Fruit fly (Drosophila melanogaster): Measurements from ENCODE around the gene CG45089.
A peak's percentile ranks its signal among the peaks of the same experiment; 100 is the strongest.

Gene CG45089

DNA sequence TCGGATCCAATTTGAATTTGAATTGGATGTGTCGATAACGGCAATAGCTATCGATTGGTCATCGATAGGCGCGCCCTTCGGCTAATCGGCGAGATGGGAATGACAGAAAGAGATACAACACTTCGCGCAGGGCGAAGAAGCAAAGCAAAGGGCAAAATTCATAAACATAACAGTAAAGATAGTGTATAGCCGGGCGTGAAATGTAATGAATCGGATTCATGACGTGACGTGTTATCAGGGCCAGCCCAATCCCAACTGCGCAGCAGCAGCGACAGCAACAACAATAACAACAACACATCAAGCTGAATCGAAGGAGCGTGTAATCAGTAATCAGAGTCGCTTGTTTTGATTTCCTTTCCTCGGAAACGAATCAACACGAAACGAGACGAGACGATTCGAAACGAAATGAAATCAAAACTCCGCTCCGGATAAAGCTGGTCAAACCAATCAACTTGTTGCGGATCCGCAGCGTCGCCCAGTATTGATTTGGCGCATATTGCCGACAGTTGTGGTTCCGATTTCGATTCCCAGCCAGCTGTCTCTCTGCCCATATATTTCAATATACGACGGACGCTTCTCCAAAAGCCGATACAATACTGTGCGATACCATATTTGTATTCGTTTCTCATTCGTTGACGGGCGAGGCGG lies 18.5 kb upstream of the CG45089 start, which contains the start of gene snz (continued):
- TF ChIP-seq CG10274 (GFP tag; optimal IDR thresholded peaks at IDR 0.05) (no peak), Ada2b (GFP tag; IDR thresholded peaks at IDR 0.05) (no peak), dati (GFP tag; IDR thresholded peaks at IDR 0.05) (no peak), CG1233 (GFP tag; optimal IDR thresholded peaks at IDR 0.05) (no peak), ro (GFP tag; IDR thresholded peaks at IDR 0.05) (no peak), sim (GFP tag; IDR thresholded peaks at IDR 0.05) (no peak), ATbp (GFP tag; optimal IDR thresholded peaks at IDR 0.05) (no peak), gce (GFP tag; IDR thresholded peaks at IDR 0.05) (no peak), CG15514 (GFP tag; optimal IDR thresholded peaks at IDR 0.05) (peak; percentile 25), Hr78 (GFP tag; optimal IDR thresholded peaks at IDR 0.05) (no peak), al (GFP tag; IDR thresholded peaks at IDR 0.05) (no peak), mirr (GFP tag; optimal IDR thresholded peaks at IDR 0.05) (peak; percentile 83), CHES-1-like (GFP tag; optimal IDR thresholded peaks at IDR 0.05) (no peak), CG7357 (GFP tag; IDR thresholded peaks at IDR 0.05) (no peak), CG11696 (GFP tag; IDR thresholded peaks at IDR 0.05) (no peak), cwo (GFP tag; optimal IDR thresholded peaks at IDR 0.05) (no peak), mld (GFP tag; IDR thresholded peaks at IDR 0.05; ENCODE audit: partially characterized antibody) (peak; percentile 75), Poxn (GFP tag; IDR thresholded peaks at IDR 0.05) (no peak), Mes4 (GFP tag; optimal IDR thresholded peaks at IDR 0.05) (no peak), row (GFP tag; IDR thresholded peaks at IDR 0.05) (peak; percentile 55), Myb (GFP tag; optimal IDR thresholded peaks at IDR 0.05) (peak; percentile 88), CG17612 (GFP tag; IDR thresholded peaks at IDR 0.05) (no peak), gsb-n (tag; optimal IDR thresholded peaks at IDR 0.05) (no peak), CG11560 (tag; IDR thresholded peaks at IDR 0.05) (no peak), pfk (GFP tag; optimal IDR thresholded peaks at IDR 0.05) (peak; percentile 67), unpg (GFP tag; optimal IDR thresholded peaks at IDR 0.05) (no peak), nerfin-1 (tag; optimal IDR thresholded peaks at IDR 0.05) (no peak), dmrt99B (tag; optimal IDR thresholded peaks at IDR 0.05) (no peak), CG7372 (GFP tag; IDR thresholded peaks at IDR 0.05) (no peak), CG13775 (GFP tag; optimal IDR thresholded peaks at IDR 0.05) (no peak), CG18262 (tag; optimal IDR thresholded peaks at IDR 0.05) (no peak), Taf1 (GFP tag; IDR thresholded peaks at IDR 0.05) (no peak), vnd (GFP tag; IDR thresholded peaks at IDR 0.05; ENCODE audit: partially characterized antibody) (peak; percentile 66; the same call in 2 of the 3 replicates), CG12769 (tag; optimal IDR thresholded peaks at IDR 0.05) (no peak), Hr39 (optimal IDR thresholded peaks at IDR 0.05) (no peak), schlank (tag; optimal IDR thresholded peaks at IDR 0.05) (no peak), Doc3 (GFP tag; IDR thresholded peaks at IDR 0.05; ENCODE audit: partially characterized antibody) (peak; percentile 57; the same call in 1 of the 3 replicates), eyg (GFP tag; optimal IDR thresholded peaks at IDR 0.05) (no peak), CG7928 (GFP tag; optimal IDR thresholded peaks at IDR 0.05) (no peak), zfh1 (GFP tag; IDR thresholded peaks at IDR 0.05) (0 out of 3 replicates have a peak, but pooled peaks have one; percentile 27), Drgx (GFP tag; IDR thresholded peaks at IDR 0.05) (no peak), CG13123 (GFP tag; optimal IDR thresholded peaks at IDR 0.05) (no peak), crc (GFP tag; optimal IDR thresholded peaks at IDR 0.05) (no peak), oc (tag; optimal IDR thresholded peaks at IDR 0.05) (no peak), CoRest (tag; optimal IDR thresholded peaks at IDR 0.05) (peak; percentile 23), CG12391 (tag; optimal IDR thresholded peaks at IDR 0.05) (no peak), CG17385 (GFP tag; optimal IDR thresholded peaks at IDR 0.05) (peak; percentile 1), croc (GFP tag; conservative IDR thresholded peaks at IDR 0.05) (no peak), Dip3 (GFP tag; optimal IDR thresholded peaks at IDR 0.05) (no peak), hkb (optimal IDR thresholded peaks at IDR 0.05) (no peak), hkb (GFP tag; IDR thresholded peaks at IDR 0.05) (no peak)

Data from whole organism, embryonic.